Fruit fly (Drosophila melanogaster) whole organism, embryonic: ENCODE data around the gene Gs1l.

ENCODE experiments used
- Abd-B ChIP-seq: fragments of 200-800 bp; sonication (Bioruptor generic); optimal IDR thresholded peaks from 2 replicates; lab custom pipeline; 2018; ENCODE audit warnings: missing biosample characterization, mild to moderate bottlenecking, missing genetic modification characterization, moderate library complexity
- Ada2b ChIP-seq: fragments of 200-800 bp; sonication (Bioruptor generic); IDR thresholded peaks from 2 replicates; pipeline ENCODE4 v1.3.6; 2022; ENCODE audit warnings: missing biosample characterization, missing genetic modification characterization
- CG1024 ChIP-seq: fragments of 200-800 bp; sonication (Bioruptor generic); IDR thresholded peaks from 2 replicates; pipeline ENCODE4 v1.3.6; 2022; ENCODE audit warnings: missing biosample characterization, missing genetic modification characterization
- CG11398 ChIP-seq: fragments of 200-800 bp; sonication (Bioruptor generic); optimal IDR thresholded peaks from 2 replicates; lab custom pipeline; 2016; ENCODE audit warnings: missing biosample characterization, missing genetic modification characterization
- CG12071 ChIP-seq: fragments of 200-800 bp; sonication (Bioruptor generic); optimal IDR thresholded peaks from 3 replicates; lab custom pipeline; 2018; ENCODE audit warnings: missing biosample characterization, mild to moderate bottlenecking, missing genetic modification characterization
- CG12659 ChIP-seq: fragments of 200-800 bp; sonication (Bioruptor generic); optimal IDR thresholded peaks from 3 replicates; lab custom pipeline; 2017; ENCODE audit warnings: mild to moderate bottlenecking, missing biosample characterization, missing genetic modification reagents, missing genetic modification characterization
- CG13424 ChIP-seq: fragments of 200-800 bp; sonication (Bioruptor generic); optimal IDR thresholded peaks from 2 replicates; lab custom pipeline; 2019; ENCODE audit warnings: missing biosample characterization, mild to moderate bottlenecking, missing genetic modification characterization, moderate library complexity
- CG13624 ChIP-seq: fragments of 200-800 bp; sonication (Bioruptor generic); optimal IDR thresholded peaks from 2 replicates; lab custom pipeline; 2016; ENCODE audit warnings: missing biosample characterization, missing genetic modification characterization
- CG14014 ChIP-seq: fragments of 200-800 bp; sonication (Bioruptor generic); IDR thresholded peaks from 2 replicates; pipeline ENCODE4 v1.3.6; 2022; ENCODE audit warnings: missing biosample characterization, missing genetic modification characterization
- CG14860 ChIP-seq: fragments of 200-800 bp; sonication (Bioruptor generic); IDR thresholded peaks from 3 replicates; pipeline ENCODE4 v1.3.6; 2022; ENCODE audit warnings: missing biosample characterization, missing genetic modification characterization; ENCODE audit not compliant: partially characterized antibody
- CG14965 ChIP-seq: fragments of 200-800 bp; sonication (Bioruptor generic); optimal IDR thresholded peaks from 2 replicates; lab custom pipeline; 2016; ENCODE audit warnings: missing biosample characterization, missing genetic modification characterization, borderline replicate concordance
- CG1529 ChIP-seq: fragments of 200-800 bp; sonication (Bioruptor generic); optimal IDR thresholded peaks from 3 replicates; lab custom pipeline; 2018; ENCODE audit warnings: missing biosample characterization, missing genetic modification characterization
- CG2875 ChIP-seq: fragments of 200-800 bp; sonication (Bioruptor generic); optimal IDR thresholded peaks from 2 replicates; lab custom pipeline; 2017; ENCODE audit warnings: missing biosample characterization, mild to moderate bottlenecking, missing genetic modification characterization, missing genetic modification reagents
- CG3847 ChIP-seq: fragments of 200-800 bp; sonication (Bioruptor generic); IDR thresholded peaks from 2 replicates; pipeline ENCODE4 v1.3.6; 2022; ENCODE audit warnings: missing biosample characterization, missing genetic modification characterization
- CG5180 ChIP-seq: fragments of 200-800 bp; sonication (Bioruptor generic); optimal IDR thresholded peaks from 3 replicates; lab custom pipeline; 2017; ENCODE audit warnings: missing biosample characterization, missing genetic modification characterization, mild to moderate bottlenecking, moderate library complexity, missing genetic modification reagents
- CG5245 ChIP-seq: fragments of 200-800 bp; sonication (Bioruptor generic); optimal IDR thresholded peaks from 3 replicates; lab custom pipeline; 2016; ENCODE audit warnings: missing biosample characterization, missing genetic modification characterization
- CG6689 ChIP-seq: fragments of 200-800 bp; sonication (Bioruptor generic); IDR thresholded peaks from 2 replicates; pipeline ENCODE4 v1.3.6; 2022; ENCODE audit warnings: missing biosample characterization, missing genetic modification characterization
- CG6765 ChIP-seq: fragments of 200-800 bp; sonication (Bioruptor generic); optimal IDR thresholded peaks from 3 replicates; lab custom pipeline; 2017; ENCODE audit warnings: missing biosample characterization, mild to moderate bottlenecking, missing genetic modification characterization
- CG6791 ChIP-seq: fragments of 200-800 bp; sonication (Bioruptor generic); IDR thresholded peaks from 3 replicates; pipeline ENCODE4 v1.3.6; 2022; ENCODE audit warnings: missing biosample characterization, missing genetic modification characterization; ENCODE audit not compliant: partially characterized antibody
- CG7556 ChIP-seq: fragments of 200-800 bp; sonication (Bioruptor generic); optimal IDR thresholded peaks from 2 replicates; lab custom pipeline; 2017; ENCODE audit warnings: missing biosample characterization, mild to moderate bottlenecking, missing genetic modification characterization
- CG7839 ChIP-seq: fragments of 200-800 bp; sonication (Bioruptor generic); optimal IDR thresholded peaks from 3 replicates; lab custom pipeline; 2018; ENCODE audit warnings: missing biosample characterization, mild to moderate bottlenecking, missing genetic modification characterization, moderate library complexity
- CG8359 ChIP-seq: fragments of 200-800 bp; sonication (Bioruptor generic); optimal IDR thresholded peaks from 2 replicates; lab custom pipeline; 2017; ENCODE audit warnings: missing biosample characterization, mild to moderate bottlenecking, missing genetic modification characterization, borderline replicate concordance
- CG8478 ChIP-seq: fragments of >200 bp; optimal IDR thresholded peaks from 2 replicates; lab custom pipeline; 2018
- CG9437 ChIP-seq: fragments of 200-800 bp; sonication (Bioruptor generic); optimal IDR thresholded peaks from 2 replicates; lab custom pipeline; 2018; ENCODE audit warnings: missing biosample characterization, mild to moderate bottlenecking, missing genetic modification characterization
- CG9817 ChIP-seq: fragments of 200-800 bp; sonication (Bioruptor generic); optimal IDR thresholded peaks from 2 replicates; lab custom pipeline; 2018; ENCODE audit warnings: missing biosample characterization, mild to moderate bottlenecking, missing genetic modification characterization, moderate library complexity
- E2f1 ChIP-seq: fragments of 200-800 bp; sonication (Bioruptor generic); IDR thresholded peaks from 2 replicates; pipeline ENCODE4 v1.3.6; 2022; ENCODE audit warnings: missing biosample characterization, missing genetic modification characterization
- H2.0 ChIP-seq: fragments of 200-800 bp; sonication (Bioruptor generic); IDR thresholded peaks from 2 replicates; pipeline ENCODE4 v1.3.6; 2022; ENCODE audit warnings: missing biosample characterization, missing genetic modification characterization
- HLH54F ChIP-seq: fragments of 200-800 bp; sonication (Bioruptor generic); optimal IDR thresholded peaks from 3 replicates; lab custom pipeline; 2016; ENCODE audit warnings: missing biosample characterization, missing genetic modification characterization
- Hsf ChIP-seq: fragments of 200-800 bp; sonication (Bioruptor generic); optimal IDR thresholded peaks from 3 replicates; lab custom pipeline; 2016; ENCODE audit warnings: missing biosample characterization, missing genetic modification characterization
- Kr ChIP-seq: fragments of 200-800 bp; sonication (Bioruptor generic); optimal IDR thresholded peaks from 2 replicates; lab custom pipeline; 2017; ENCODE audit warnings: missing biosample characterization, mild to moderate bottlenecking, missing genetic modification characterization
- Lim3 ChIP-seq: fragments of 200-800 bp; sonication (Bioruptor generic); IDR thresholded peaks from 2 replicates; pipeline ENCODE4 v1.3.6; 2022; ENCODE audit warnings: missing biosample characterization, missing genetic modification characterization
- Tbp ChIP-seq: fragments of >200 bp; optimal IDR thresholded peaks from 2 replicates; lab custom pipeline; 2018; ENCODE audit warnings: missing biosample characterization, missing genetic modification characterization
- YL-1 ChIP-seq: fragments of 200-800 bp; sonication (Bioruptor generic); optimal IDR thresholded peaks from 3 replicates; lab custom pipeline; 2017; ENCODE audit warnings: missing biosample characterization, mild to moderate bottlenecking, missing genetic modification characterization
- az2 ChIP-seq: fragments of 200-800 bp; sonication (Bioruptor generic); optimal IDR thresholded peaks from 3 replicates; lab custom pipeline; 2016; ENCODE audit warnings: missing biosample characterization, missing genetic modification characterization
- croc ChIP-seq: fragments of 200-800 bp; sonication (Bioruptor generic); conservative IDR thresholded peaks from 3 replicates; pipeline ENCODE4 v1.3.6; 2022; ENCODE audit warnings: missing biosample characterization, missing genetic modification characterization
- danr ChIP-seq: fragments of 200-800 bp; sonication (Bioruptor generic); IDR thresholded peaks from 2 replicates; pipeline ENCODE4 v1.3.6; 2022; ENCODE audit warnings: missing biosample characterization, missing genetic modification characterization
- dysf ChIP-seq: fragments of 200-800 bp; sonication (Bioruptor generic); IDR thresholded peaks from 3 replicates; pipeline ENCODE4 v1.3.6; 2022; ENCODE audit warnings: missing biosample characterization, missing genetic modification characterization
- gem ChIP-seq: fragments of 200-800 bp; sonication (Bioruptor generic); optimal IDR thresholded peaks from 2 replicates; lab custom pipeline; 2019; ENCODE audit warnings: missing biosample characterization, mild to moderate bottlenecking, missing genetic modification characterization, moderate library complexity
- ind ChIP-seq: fragments of 200-800 bp; sonication (Bioruptor generic); optimal IDR thresholded peaks from 3 replicates; lab custom pipeline; 2016; ENCODE audit warnings: missing biosample characterization, missing genetic modification characterization
- klu ChIP-seq: fragments of 200-800 bp; sonication (Bioruptor generic); IDR thresholded peaks from 2 replicates; pipeline ENCODE4 v1.3.6; 2022; ENCODE audit warnings: missing biosample characterization, missing genetic modification characterization
- lbe ChIP-seq: fragments of 200-800 bp; sonication (Bioruptor generic); optimal IDR thresholded peaks from 2 replicates; lab custom pipeline; 2016; ENCODE audit warnings: missing biosample characterization, mild to moderate bottlenecking, missing genetic modification characterization
- lilli ChIP-seq: fragments of 200-800 bp; sonication (Bioruptor generic); optimal IDR thresholded peaks from 3 replicates; lab custom pipeline; 2016; ENCODE audit warnings: missing biosample characterization, missing genetic modification characterization
- oc ChIP-seq: fragments of 200-800 bp; sonication (Bioruptor generic); optimal IDR thresholded peaks from 2 replicates; lab custom pipeline; 2018; ENCODE audit warnings: missing biosample characterization, mild to moderate bottlenecking, missing genetic modification characterization, moderate library complexity
- odd ChIP-seq: fragments of 200-800 bp; sonication (Bioruptor generic); optimal IDR thresholded peaks from 2 replicates; lab custom pipeline; 2017; ENCODE audit warnings: missing biosample characterization, mild to moderate bottlenecking, missing genetic modification characterization
- rib ChIP-seq: fragments of 200-800 bp; sonication (Bioruptor generic); IDR thresholded peaks from 2 replicates; pipeline ENCODE4 v1.3.6; 2022; ENCODE audit warnings: missing biosample characterization, missing genetic modification characterization
- row ChIP-seq: fragments of 200-800 bp; sonication (Bioruptor generic); IDR thresholded peaks from 3 replicates; pipeline ENCODE4 v1.3.6; 2022; ENCODE audit warnings: missing biosample characterization, missing genetic modification characterization
- sd ChIP-seq: fragments of 200-800 bp; sonication (Bioruptor generic); optimal IDR thresholded peaks from 3 replicates; lab custom pipeline; 2018; ENCODE audit warnings: missing biosample characterization, mild to moderate bottlenecking, missing genetic modification characterization, moderate library complexity
- trem ChIP-seq: fragments of 200-800 bp; optimal IDR thresholded peaks from 3 replicates; lab custom pipeline; 2019; ENCODE audit warnings: missing biosample characterization, mild to moderate bottlenecking, missing genetic modification characterization, moderate library complexity
- ttk ChIP-seq: fragments of 200-800 bp; sonication (Bioruptor generic); IDR thresholded peaks from 2 replicates; pipeline ENCODE4 v2.1.2; 2022; ENCODE audit warnings: missing biosample characterization, missing genetic modification characterization
- vnd ChIP-seq: fragments of 200-800 bp; sonication (Bioruptor generic); IDR thresholded peaks from 3 replicates; pipeline ENCODE4 v1.3.6; 2022; ENCODE audit warnings: missing biosample characterization, missing genetic modification characterization; ENCODE audit not compliant: partially characterized antibody
- z ChIP-seq: fragments of 200-800 bp; sonication (Bioruptor generic); IDR thresholded peaks from 3 replicates; pipeline ENCODE4 v1.3.6; 2022; ENCODE audit warnings: missing biosample characterization, missing genetic modification characterization

Gs1l gene

DNA sequence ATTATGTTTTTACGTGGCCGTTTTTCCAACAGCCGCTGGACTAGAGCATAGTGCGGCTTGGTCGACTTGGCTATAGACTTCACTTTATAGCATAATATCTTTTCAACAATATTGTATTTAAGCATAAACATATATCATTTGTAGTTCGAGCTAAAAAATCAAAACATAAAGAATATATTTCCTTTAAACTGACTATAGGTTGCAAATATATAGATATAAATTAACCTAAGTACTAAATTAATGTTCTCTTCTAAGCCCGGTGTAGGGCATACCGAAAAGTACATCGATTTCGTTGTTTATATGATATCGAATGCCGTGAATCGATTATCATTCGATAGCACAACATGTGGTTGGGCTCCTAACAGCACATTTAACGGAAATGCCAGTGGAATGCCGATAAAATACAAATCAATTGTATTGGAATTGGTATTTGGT lies 8.0 kb downstream of the Gs1l start, which contains the start of gene MFS18 (continued):
- peak; percentile 97 for TF ChIP-seq CG7556 (GFP tag; lab: Kevin White, UChicago)
- TF ChIP-seq CG9817 (tag; lab: Kevin White, UChicago), result peak; percentile 87
- peak; percentile 99 for TF ChIP-seq lilli (GFP tag; lab: Kevin White, UChicago)
- peak; percentile 97 for TF ChIP-seq rib (GFP tag; lab: Robert Waterston, UW)
- peak; percentile 95 for TF ChIP-seq oc (tag; lab: Kevin White, UChicago)
- TF ChIP-seq gem (tag; lab: Kevin White, UChicago), result peak; percentile 98
- peak; percentile 96 for TF ChIP-seq klu (GFP tag; lab: Robert Waterston, UW)
- TF ChIP-seq H2.0 (GFP tag; lab: Robert Waterston, UW), result peak; percentile 98
- peak; percentile 99 for TF ChIP-seq ttk (GFP tag; lab: Robert Waterston, UW)
- TF ChIP-seq CG2875, result peak; percentile 94
- peak; percentile 93 for TF ChIP-seq Lim3 (GFP tag; lab: Robert Waterston, UW)
- peak; percentile 85 for TF ChIP-seq CG13624 (GFP tag; lab: Kevin White, UChicago)
- TF ChIP-seq CG3847 (GFP tag; lab: Robert Waterston, UW), result peak; percentile 97
- peak; percentile 96 for TF ChIP-seq YL-1 (GFP tag; lab: Kevin White, UChicago)
- peak; percentile 99 for TF ChIP-seq E2f1 (GFP tag; lab: Robert Waterston, UW)
- peak; percentile 88 for TF ChIP-seq HLH54F (GFP tag; lab: Kevin White, UChicago)
- peak; percentile 98 for TF ChIP-seq CG7839 (tag; lab: Kevin White, UChicago)
- TF ChIP-seq trem, result peak; percentile 97
- TF ChIP-seq CG8478 (lab: Kevin White, UChicago), result no peak
- TF ChIP-seq z (GFP tag; lab: Robert Waterston, UW), result peak; percentile 77; the same call in 2 of the 3 replicates
- TF ChIP-seq CG1024, result peak; percentile 96
- peak; percentile 92 for TF ChIP-seq CG1529
- no peak for TF ChIP-seq Tbp (GFP tag; lab: Kevin White, UChicago)
- TF ChIP-seq CG14860 (GFP tag; lab: Robert Waterston, UW), result peak; percentile 74; the same call in 2 of the 3 replicates
- peak; percentile 97 for TF ChIP-seq CG12659 (GFP tag; lab: Kevin White, UChicago)
- TF ChIP-seq CG13424 (tag; lab: Kevin White, UChicago), result peak; percentile 92
- TF ChIP-seq CG8359 (GFP tag; lab: Kevin White, UChicago), result peak; percentile 94
- TF ChIP-seq Abd-B, result peak; percentile 99
- no peak for TF ChIP-seq Kr
- TF ChIP-seq Hsf (GFP tag; lab: Kevin White, UChicago), result peak; percentile 94
- peak; percentile 97 for TF ChIP-seq CG12071
- TF ChIP-seq CG11398 (GFP tag; lab: Kevin White, UChicago), result peak; percentile 35
- TF ChIP-seq CG14965 (GFP tag; lab: Kevin White, UChicago), result no peak
- TF ChIP-seq CG14014 (GFP tag; lab: Robert Waterston, UW), result peak; percentile 99
- TF ChIP-seq CG6765, result peak; percentile 97
- peak; percentile 98 for TF ChIP-seq sd (tag; lab: Kevin White, UChicago)
- TF ChIP-seq Ada2b, result peak; percentile 98
- TF ChIP-seq CG6791 (GFP tag; lab: Robert Waterston, UW), result peak; percentile 88
- peak; percentile 93 for TF ChIP-seq lbe
- TF ChIP-seq vnd, result peak; percentile 47; the same call in 2 of the 3 replicates
- TF ChIP-seq danr (GFP tag; lab: Robert Waterston, UW), result peak; percentile 97
- peak; percentile 100 for TF ChIP-seq row
- TF ChIP-seq ind, result peak; percentile 99
- TF ChIP-seq CG9437, result peak; percentile 91
- peak; percentile 86 for TF ChIP-seq CG5180 (GFP tag; lab: Kevin White, UChicago)
- TF ChIP-seq odd, result peak; percentile 85
- peak; percentile 97 for TF ChIP-seq az2 (GFP tag; lab: Kevin White, UChicago)
- peak; percentile 96 for TF ChIP-seq CG5245 (GFP tag; lab: Kevin White, UChicago)
- peak; percentile 99 for TF ChIP-seq dysf (GFP tag; lab: Robert Waterston, UW)
- peak; percentile 99 for TF ChIP-seq CG6689 (GFP tag; lab: Robert Waterston, UW)
- TF ChIP-seq croc (GFP tag; lab: Robert Waterston, UW), result peak; percentile 98
